Fruit fly (Drosophila melanogaster) whole organism, embryonic: ENCODE measurements around the gene CG2767.
A peak's percentile ranks its signal among the peaks of the same experiment; 100 is the strongest.

ENCODE experiments used
- ATbp ChIP-seq: fragments of 200-800 bp; sonication (Bioruptor generic); optimal IDR thresholded peaks from 2 replicates; lab custom pipeline; 2017; ENCODE audit warnings: missing biosample characterization, mild to moderate bottlenecking, missing genetic modification characterization, missing genetic modification reagents
- Abd-B ChIP-seq: fragments of 200-800 bp; sonication (Bioruptor generic); optimal IDR thresholded peaks from 2 replicates; lab custom pipeline; 2018; ENCODE audit warnings: missing biosample characterization, mild to moderate bottlenecking, missing genetic modification characterization, moderate library complexity
- Adf1 ChIP-seq: fragments of 200-800 bp; sonication (Bioruptor generic); IDR thresholded peaks from 2 replicates; pipeline ENCODE4 v1.3.6; 2022; ENCODE audit warnings: missing biosample characterization, missing genetic modification characterization
- Awh ChIP-seq: fragments of 200-800 bp; sonication (Bioruptor generic); IDR thresholded peaks from 2 replicates; pipeline ENCODE4, ENCODE4 v1.3.6; 2022; ENCODE audit warnings: missing biosample characterization, missing genetic modification characterization
- CG11398 ChIP-seq: fragments of 200-800 bp; sonication (Bioruptor generic); optimal IDR thresholded peaks from 2 replicates; lab custom pipeline; 2016; ENCODE audit warnings: missing biosample characterization, missing genetic modification characterization
- CG12155 ChIP-seq: fragments of 200-800 bp; sonication (Bioruptor generic); optimal IDR thresholded peaks from 3 replicates; lab custom pipeline; 2016; ENCODE audit warnings: missing biosample characterization, missing genetic modification characterization
- CG13424 ChIP-seq: fragments of 200-800 bp; sonication (Bioruptor generic); optimal IDR thresholded peaks from 2 replicates; lab custom pipeline; 2019; ENCODE audit warnings: missing biosample characterization, mild to moderate bottlenecking, missing genetic modification characterization, moderate library complexity
- CG14710 ChIP-seq: fragments of 200-800 bp; sonication (Bioruptor generic); optimal IDR thresholded peaks from 3 replicates; lab custom pipeline; 2019; ENCODE audit warnings: missing biosample characterization, mild to moderate bottlenecking, missing genetic modification characterization, moderate library complexity
- CG1603 ChIP-seq: fragments of 200-800 bp; sonication (Bioruptor generic); optimal IDR thresholded peaks from 2 replicates; lab custom pipeline; 2019; ENCODE audit warnings: missing biosample characterization, mild to moderate bottlenecking, missing genetic modification characterization, moderate library complexity
- CG17568 ChIP-seq: fragments of 200-800 bp; sonication (Bioruptor generic); optimal IDR thresholded peaks from 2 replicates; lab custom pipeline; 2018; ENCODE audit warnings: missing biosample characterization, mild to moderate bottlenecking, missing genetic modification characterization, moderate library complexity
- CG18599 ChIP-seq: fragments of 200-800 bp; sonication (Bioruptor generic); optimal IDR thresholded peaks from 3 replicates; lab custom pipeline; 2017; ENCODE audit warnings: missing biosample characterization, missing genetic modification characterization, mild to moderate bottlenecking, moderate library complexity, missing genetic modification reagents
- CG18764 ChIP-seq: fragments of 200-800 bp; sonication (Bioruptor generic); optimal IDR thresholded peaks from 3 replicates; lab custom pipeline; 2016; ENCODE audit warnings: missing biosample characterization, missing genetic modification characterization
- CG32767 ChIP-seq: fragments of 200-800 bp; sonication (Bioruptor generic); IDR thresholded peaks from 2 replicates; pipeline ENCODE4 v1.3.6; 2022; ENCODE audit warnings: missing biosample characterization, missing genetic modification characterization
- CG4328 ChIP-seq: fragments of 200-800 bp; sonication (Bioruptor generic); optimal IDR thresholded peaks from 3 replicates; lab custom pipeline; 2017; ENCODE audit warnings: missing biosample characterization, missing genetic modification reagents, missing genetic modification characterization
- CG6654 ChIP-seq: fragments of 200-800 bp; sonication (Bioruptor generic); optimal IDR thresholded peaks from 2 replicates; lab custom pipeline; 2017; ENCODE audit warnings: missing biosample characterization, mild to moderate bottlenecking, missing genetic modification characterization
- CG6689 ChIP-seq: fragments of 200-800 bp; sonication (Bioruptor generic); IDR thresholded peaks from 2 replicates; pipeline ENCODE4 v1.3.6; 2022; ENCODE audit warnings: missing biosample characterization, missing genetic modification characterization
- CG7839 ChIP-seq: fragments of 200-800 bp; sonication (Bioruptor generic); optimal IDR thresholded peaks from 3 replicates; lab custom pipeline; 2018; ENCODE audit warnings: missing biosample characterization, mild to moderate bottlenecking, missing genetic modification characterization, moderate library complexity
- CG8089 ChIP-seq: fragments of 200-800 bp; sonication (Bioruptor generic); optimal IDR thresholded peaks from 3 replicates; lab custom pipeline; 2016; ENCODE audit warnings: missing biosample characterization, missing genetic modification characterization
- CG8290 ChIP-seq, 3 experiments: fragments of 200-800 bp; sonication (Bioruptor generic); optimal IDR thresholded peaks; 2 replicates each; lab custom pipeline; 2016 to 2019; ENCODE audit warnings: missing biosample characterization in 3 of 3, missing genetic modification characterization in 3 of 3, mild to moderate bottlenecking in 2 of 3, moderate library complexity in 1 of 3
- D ChIP-seq, 2 experiments: fragments of 200-800 bp in 1 of 2; fragments of >200 bp in 1 of 2; sonication (Bioruptor generic) in 1 of 2; optimal IDR thresholded peaks; 2 replicates in 1 of 2; 3 replicates in 1 of 2; lab custom pipeline; 2017; ENCODE audit warnings: mild to moderate bottlenecking in 1 of 2, missing biosample characterization in 1 of 2, missing genetic modification characterization in 1 of 2, missing genetic modification reagents in 1 of 2
- D19A ChIP-seq: fragments of 200-800 bp; optimal IDR thresholded peaks from 3 replicates; lab custom pipeline; 2019; ENCODE audit warnings: missing biosample characterization, mild to moderate bottlenecking, missing genetic modification characterization, moderate library complexity
- D19B ChIP-seq: fragments of 200-800 bp; sonication (Bioruptor generic); optimal IDR thresholded peaks from 2 replicates; lab custom pipeline; 2017; ENCODE audit warnings: missing biosample characterization, mild to moderate bottlenecking, missing genetic modification characterization
- Dbx ChIP-seq: fragments of 200-800 bp; sonication (Bioruptor generic); IDR thresholded peaks from 3 replicates; pipeline ENCODE4 v1.3.6; 2022; ENCODE audit warnings: missing biosample characterization, missing genetic modification characterization
- Dip2 ChIP-seq: fragments of 200-800 bp; sonication (Bioruptor generic); IDR thresholded peaks from 2 replicates; pipeline ENCODE4 v1.3.6; 2022; ENCODE audit warnings: missing biosample characterization, missing genetic modification characterization
- Drgx ChIP-seq: fragments of 200-800 bp; sonication (Bioruptor generic); IDR thresholded peaks from 2 replicates; pipeline ENCODE4 v1.3.6; 2022; ENCODE audit warnings: missing biosample characterization, missing genetic modification characterization
- Kr ChIP-seq: fragments of 200-800 bp; sonication (Bioruptor generic); optimal IDR thresholded peaks from 2 replicates; lab custom pipeline; 2017; ENCODE audit warnings: missing biosample characterization, mild to moderate bottlenecking, missing genetic modification characterization
- Lhr ChIP-seq: fragments of 200-800 bp; sonication (Bioruptor generic); optimal IDR thresholded peaks from 3 replicates; lab custom pipeline; 2017; ENCODE audit warnings: mild to moderate bottlenecking, missing biosample characterization, missing genetic modification reagents, missing genetic modification characterization
- Meics ChIP-seq: fragments of 200-800 bp; sonication (Bioruptor generic); optimal IDR thresholded peaks from 2 replicates; lab custom pipeline; 2017; ENCODE audit warnings: missing biosample characterization, mild to moderate bottlenecking, missing genetic modification characterization
- Nf-YC ChIP-seq: fragments of 200-800 bp; optimal IDR thresholded peaks from 3 replicates; lab custom pipeline; 2019; ENCODE audit warnings: missing biosample characterization, mild to moderate bottlenecking, missing genetic modification characterization, moderate library complexity
- Poxn ChIP-seq: fragments of 200-800 bp; sonication (Bioruptor generic); IDR thresholded peaks from 2 replicates; pipeline ENCODE4 v1.3.6; 2022; ENCODE audit warnings: missing biosample characterization, missing genetic modification characterization
- Ptx1 ChIP-seq: fragments of 200-800 bp; sonication (Bioruptor generic); IDR thresholded peaks from 2 replicates; pipeline ENCODE4 v1.3.6; 2022; ENCODE audit warnings: missing biosample characterization, missing genetic modification characterization
- Spps ChIP-seq: fragments of 200-800 bp; sonication (Bioruptor generic); optimal IDR thresholded peaks from 2 replicates; lab custom pipeline; 2018; ENCODE audit warnings: missing biosample characterization, mild to moderate bottlenecking, missing genetic modification characterization
- abd-A ChIP-seq: fragments of 200-800 bp; sonication (Bioruptor generic); optimal IDR thresholded peaks from 3 replicates; lab custom pipeline; 2019; ENCODE audit warnings: missing biosample characterization, mild to moderate bottlenecking, missing genetic modification characterization, moderate library complexity
- cad ChIP-seq: fragments of >200 bp; optimal IDR thresholded peaks from 2 replicates; lab custom pipeline; 2017; ENCODE audit warnings: missing biosample characterization, missing genetic modification characterization
- cato ChIP-seq: fragments of 200-800 bp; sonication (Bioruptor generic); optimal IDR thresholded peaks from 2 replicates; lab custom pipeline; 2016; ENCODE audit warnings: missing biosample characterization, missing genetic modification characterization, borderline replicate concordance
- dmrt11E ChIP-seq: fragments of 200-800 bp; sonication (Bioruptor generic); optimal IDR thresholded peaks from 3 replicates; lab custom pipeline; 2018; ENCODE audit warnings: missing biosample characterization, mild to moderate bottlenecking, missing genetic modification characterization, moderate library complexity
- gfzf ChIP-seq: fragments of 200-800 bp; sonication (Bioruptor generic); optimal IDR thresholded peaks from 2 replicates; lab custom pipeline; 2016; ENCODE audit warnings: missing biosample characterization, mild to moderate bottlenecking, missing genetic modification characterization, moderate library complexity
- grau ChIP-seq: fragments of 200-800 bp; optimal IDR thresholded peaks from 3 replicates; lab custom pipeline; 2019; ENCODE audit warnings: missing biosample characterization, mild to moderate bottlenecking, missing genetic modification characterization, moderate library complexity
- grn ChIP-seq: fragments of 200-800 bp; sonication (Bioruptor generic); optimal IDR thresholded peaks from 3 replicates; lab custom pipeline; 2017; ENCODE audit warnings: missing biosample characterization, missing genetic modification characterization
- hth ChIP-seq: fragments of >200 bp; optimal IDR thresholded peaks from 2 replicates; lab custom pipeline; 2017; ENCODE audit warnings: inconsistent platforms
- lmd ChIP-seq: fragments of 200-800 bp; sonication (Bioruptor generic); IDR thresholded peaks from 2 replicates; pipeline ENCODE4 v1.3.6; 2022; ENCODE audit warnings: missing biosample characterization, missing genetic modification characterization
- lola ChIP-seq, 3 experiments: fragments of >200 bp in 2 of 3; fragments of 200-800 bp in 1 of 3; sonication (Bioruptor generic) in 1 of 3; optimal IDR thresholded peaks; 2 replicates each; lab custom pipeline; 2017 to 2019; ENCODE audit warnings: missing biosample characterization in 3 of 3, missing genetic modification characterization in 3 of 3, mild to moderate bottlenecking in 1 of 3, moderate library complexity in 1 of 3
- nau ChIP-seq: fragments of 200-800 bp; sonication (Bioruptor generic); optimal IDR thresholded peaks from 3 replicates; lab custom pipeline; 2017; ENCODE audit warnings: missing biosample characterization, mild to moderate bottlenecking, missing genetic modification characterization, missing genetic modification reagents
- nmo ChIP-seq: fragments of 200-800 bp; sonication (Bioruptor generic); optimal IDR thresholded peaks from 2 replicates; lab custom pipeline; 2018; ENCODE audit warnings: missing biosample characterization, mild to moderate bottlenecking, missing genetic modification characterization, moderate library complexity
- peb ChIP-seq: fragments of 200-800 bp; sonication (Bioruptor generic); IDR thresholded peaks from 2 replicates; pipeline ENCODE4 v1.3.6; 2022; ENCODE audit warnings: missing biosample characterization, missing genetic modification characterization
- phol ChIP-seq: fragments of 200-800 bp; sonication (Bioruptor generic); optimal IDR thresholded peaks from 3 replicates; lab custom pipeline; 2018; ENCODE audit warnings: missing biosample characterization, mild to moderate bottlenecking, missing genetic modification characterization, moderate library complexity
- sens-2 ChIP-seq: fragments of 200-800 bp; sonication (Bioruptor generic); IDR thresholded peaks from 2 replicates; pipeline ENCODE4 v1.3.6; 2022; ENCODE audit warnings: missing biosample characterization, missing genetic modification characterization
- stwl ChIP-seq: fragments of 200-800 bp; sonication (Bioruptor generic); optimal IDR thresholded peaks from 3 replicates; lab custom pipeline; 2018; ENCODE audit warnings: missing biosample characterization, mild to moderate bottlenecking, missing genetic modification characterization, moderate library complexity
- twi ChIP-seq: fragments of 200-800 bp; optimal IDR thresholded peaks from 2 replicates; lab custom pipeline; 2019; ENCODE audit warnings: missing biosample characterization, mild to moderate bottlenecking, missing genetic modification characterization, moderate library complexity

The CG2767 gene

dm6 chr3R:7999530-8000116 is 8.3 kb downstream of the CG2767 start, which contains the start of gene PIG-H (continued):
- TF ChIP-seq Abd-B (GFP tag; lab: Kevin White, UChicago) (peak; percentile 11), CG14710 (tag; lab: Kevin White, UChicago) (peak; percentile 61), Lhr (GFP tag; lab: Kevin White, UChicago) (peak; percentile 70), CG8089 (GFP tag; lab: Kevin White, UChicago) (no peak), CG12155 (GFP tag; lab: Kevin White, UChicago) (peak; percentile 2), phol (tag; lab: Kevin White, UChicago) (peak; percentile 54), abd-A (tag; lab: Kevin White, UChicago) (no peak), Spps (tag; lab: Kevin White, UChicago) (no peak), dmrt11E (tag; lab: Kevin White, UChicago) (no peak), lola (GFP tag; optimal IDR thresholded peaks at IDR 0.05; lab: Kevin White, UChicago) (peak in 1 of 3 experiments; percentile 22), peb (no peak), CG7839 (peak; percentile 14), Nf-YC (peak; percentile 36), Kr (no peak), CG6689 (GFP tag; lab: Robert Waterston, UW) (peak; percentile 47; the same call in 1 of the 2 replicates), ATbp (GFP tag; lab: Kevin White, UChicago) (no peak), grn (GFP tag; lab: Kevin White, UChicago) (no peak), CG32767 (GFP tag; lab: Robert Waterston, UW) (no peak), CG8290 (GFP tag; optimal IDR thresholded peaks at IDR 0.05; lab: Kevin White, UChicago) (no peak), CG8290 (tag; optimal IDR thresholded peaks at IDR 0.05; lab: Kevin White, UChicago) (no peak), Dbx (no peak), twi (tag; lab: Kevin White, UChicago) (no peak), grau (tag; lab: Kevin White, UChicago) (peak; percentile 20), stwl (peak; percentile 28), D (optimal IDR thresholded peaks at IDR 0.05; lab: Kevin White, UChicago) (no peak), D (GFP tag; optimal IDR thresholded peaks at IDR 0.05; lab: Kevin White, UChicago) (no peak), CG6654 (GFP tag; lab: Kevin White, UChicago) (no peak), hth (no peak), CG17568 (GFP tag; lab: Kevin White, UChicago) (no peak), cato (GFP tag; lab: Kevin White, UChicago) (no peak), CG1603 (tag; lab: Kevin White, UChicago) (peak; percentile 5), Adf1 (GFP tag; lab: Robert Waterston, UW) (no peak), CG18764 (GFP tag; lab: Kevin White, UChicago) (no peak), Awh (no peak), nmo (GFP tag; lab: Kevin White, UChicago) (peak; percentile 55), gfzf (GFP tag; lab: Kevin White, UChicago) (peak; percentile 73), D19A (tag; lab: Kevin White, UChicago) (peak; percentile 9), Ptx1 (GFP tag; lab: Robert Waterston, UW) (no peak), Meics (GFP tag; lab: Kevin White, UChicago) (no peak), CG13424 (tag; lab: Kevin White, UChicago) (peak; percentile 6), D19B (GFP tag; lab: Kevin White, UChicago) (no peak), Drgx (no peak), Poxn (GFP tag; lab: Robert Waterston, UW) (no peak), lmd (GFP tag; lab: Robert Waterston, UW) (no peak), cad (GFP tag; lab: Kevin White, UChicago) (no peak), CG11398 (GFP tag; lab: Kevin White, UChicago) (no peak), nau (no peak), sens-2 (no peak), Dip2 (GFP tag; lab: Robert Waterston, UW) (no peak), CG4328 (no peak), CG18599 (no peak)
